Worm (Caenorhabditis elegans): Measurements from ENCODE around the gene lido-12.

DNA sequence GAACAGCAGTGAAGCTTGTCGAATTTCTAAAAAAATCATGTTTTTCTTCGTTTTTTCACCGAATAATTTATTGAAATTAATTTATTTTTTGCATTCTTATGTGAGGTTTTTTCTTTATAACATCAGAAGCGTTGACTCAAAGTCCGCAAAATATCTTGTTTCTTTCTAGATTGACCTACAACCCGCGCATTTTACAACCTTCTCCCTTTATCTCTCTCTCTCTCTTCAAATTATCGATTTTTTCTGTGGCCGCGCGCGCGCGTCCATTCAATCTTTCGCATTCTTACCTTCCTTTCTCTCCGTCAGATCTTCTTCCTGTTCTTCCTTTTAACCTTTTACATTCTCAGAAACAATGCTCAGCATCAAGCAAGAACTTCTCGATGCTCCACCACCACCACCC, at the start of gene lido-12:
- no peak for TF ChIP-seq ceh-36 (tag; optimal IDR thresholded peaks at IDR 0.05)
- TF ChIP-seq aly-1 (tag; optimal IDR thresholded peaks at IDR 0.05), result no peak
- TF ChIP-seq ets-7 (tag; optimal IDR thresholded peaks at IDR 0.05), result no peak
- TF ChIP-seq flt-1 (GFP tag; IDR thresholded peaks at IDR 0.05), result no peak
